Fruit fly (Drosophila melanogaster) whole organism, embryonic: ENCODE results near the gene CG4210.
A peak's percentile ranks its signal among the peaks of the same experiment; 100 is the strongest.

Experiments
- Abd-B ChIP-seq: fragments of 200-800 bp; sonication (Bioruptor generic); optimal IDR thresholded peaks from 2 replicates; lab custom pipeline; 2018; ENCODE audit warnings: missing biosample characterization, mild to moderate bottlenecking, missing genetic modification characterization, moderate library complexity
- BEAF-32 ChIP-seq: fragments of 200-800 bp; sonication (Bioruptor generic); optimal IDR thresholded peaks from 3 replicates; lab custom pipeline; 2017; ENCODE audit warnings: missing biosample characterization, missing genetic modification characterization, mild to moderate bottlenecking, moderate library complexity, missing genetic modification reagents
- CG10267 ChIP-seq: fragments of 200-800 bp; sonication (Bioruptor generic); optimal IDR thresholded peaks from 2 replicates; lab custom pipeline; 2018; ENCODE audit warnings: missing biosample characterization, mild to moderate bottlenecking, missing genetic modification characterization, moderate library complexity
- CG12744 ChIP-seq: fragments of 200-800 bp; sonication (Bioruptor generic); optimal IDR thresholded peaks from 2 replicates; lab custom pipeline; 2016; ENCODE audit warnings: missing biosample characterization, missing genetic modification characterization
- CG13287 ChIP-seq: fragments of 200-800 bp; sonication (Bioruptor generic); IDR thresholded peaks from 2 replicates; pipeline ENCODE4 v1.3.6; 2022; ENCODE audit warnings: missing biosample characterization, missing genetic modification characterization; ENCODE audit not compliant: partially characterized antibody
- CG14965 ChIP-seq: fragments of 200-800 bp; sonication (Bioruptor generic); optimal IDR thresholded peaks from 2 replicates; lab custom pipeline; 2016; ENCODE audit warnings: missing biosample characterization, missing genetic modification characterization, borderline replicate concordance
- CG15073 ChIP-seq: fragments of 200-800 bp; sonication (Bioruptor generic); optimal IDR thresholded peaks from 2 replicates; lab custom pipeline; 2016; ENCODE audit warnings: missing biosample characterization, missing genetic modification characterization
- CG16815 ChIP-seq: fragments of 200-800 bp; sonication (Bioruptor generic); optimal IDR thresholded peaks from 3 replicates; lab custom pipeline; 2017; ENCODE audit warnings: missing biosample characterization, mild to moderate bottlenecking, missing genetic modification characterization
- CG17328 ChIP-seq: fragments of 200-800 bp; sonication (Bioruptor generic); IDR thresholded peaks from 2 replicates; pipeline ENCODE4 v1.3.6; 2022; ENCODE audit warnings: missing biosample characterization, missing genetic modification characterization
- CG17359 ChIP-seq: fragments of 200-800 bp; sonication (Bioruptor generic); optimal IDR thresholded peaks from 3 replicates; lab custom pipeline; 2018; ENCODE audit warnings: missing biosample characterization, mild to moderate bottlenecking, missing genetic modification characterization, moderate library complexity
- CG17802 ChIP-seq: fragments of 200-800 bp; sonication (Bioruptor generic); optimal IDR thresholded peaks from 2 replicates; lab custom pipeline; 2018; ENCODE audit warnings: missing biosample characterization, mild to moderate bottlenecking, missing genetic modification characterization, moderate library complexity
- CG18764 ChIP-seq: fragments of 200-800 bp; sonication (Bioruptor generic); optimal IDR thresholded peaks from 3 replicates; lab custom pipeline; 2016; ENCODE audit warnings: missing biosample characterization, missing genetic modification characterization
- CG2129 ChIP-seq: fragments of 200-800 bp; sonication (Bioruptor generic); IDR thresholded peaks from 2 replicates; pipeline ENCODE4 v1.3.6; 2022; ENCODE audit warnings: missing biosample characterization, missing genetic modification characterization; ENCODE audit not compliant: partially characterized antibody
- CG2202 ChIP-seq: fragments of 200-800 bp; sonication (Bioruptor generic); optimal IDR thresholded peaks from 2 replicates; lab custom pipeline; 2018; ENCODE audit warnings: missing biosample characterization, mild to moderate bottlenecking, missing genetic modification characterization
- CG2678 ChIP-seq: fragments of 200-800 bp; sonication (Bioruptor generic); optimal IDR thresholded peaks from 3 replicates; lab custom pipeline; 2019; ENCODE audit warnings: missing biosample characterization, mild to moderate bottlenecking, missing genetic modification characterization, moderate library complexity
- CG33213 ChIP-seq: fragments of 200-800 bp; sonication (Bioruptor generic); optimal IDR thresholded peaks from 3 replicates; lab custom pipeline; 2016; ENCODE audit warnings: missing biosample characterization, missing genetic modification characterization
- CG3838 ChIP-seq: fragments of 200-800 bp; sonication (Bioruptor generic); optimal IDR thresholded peaks from 3 replicates; lab custom pipeline; 2016; ENCODE audit warnings: missing biosample characterization, missing genetic modification characterization
- CG4730 ChIP-seq: fragments of 200-800 bp; sonication (Bioruptor generic); IDR thresholded peaks from 2 replicates; pipeline ENCODE4 v1.3.6; 2022; ENCODE audit warnings: missing biosample characterization, missing genetic modification characterization
- CG6689 ChIP-seq: fragments of 200-800 bp; sonication (Bioruptor generic); IDR thresholded peaks from 2 replicates; pipeline ENCODE4 v1.3.6; 2022; ENCODE audit warnings: missing biosample characterization, missing genetic modification characterization
- CG7556 ChIP-seq: fragments of 200-800 bp; sonication (Bioruptor generic); optimal IDR thresholded peaks from 2 replicates; lab custom pipeline; 2017; ENCODE audit warnings: missing biosample characterization, mild to moderate bottlenecking, missing genetic modification characterization
- Chrac-16 ChIP-seq: fragments of 200-800 bp; sonication (Bioruptor generic); optimal IDR thresholded peaks from 3 replicates; lab custom pipeline; 2016; ENCODE audit warnings: missing biosample characterization, missing genetic modification characterization
- D19B ChIP-seq: fragments of 200-800 bp; sonication (Bioruptor generic); optimal IDR thresholded peaks from 2 replicates; lab custom pipeline; 2017; ENCODE audit warnings: missing biosample characterization, mild to moderate bottlenecking, missing genetic modification characterization
- Dek ChIP-seq: fragments of 200-800 bp; sonication (Bioruptor generic); optimal IDR thresholded peaks from 3 replicates; lab custom pipeline; 2019; ENCODE audit warnings: missing biosample characterization, mild to moderate bottlenecking, missing genetic modification characterization, moderate library complexity
- Dp ChIP-seq: fragments of 200-800 bp; sonication (Bioruptor generic); optimal IDR thresholded peaks from 2 replicates; lab custom pipeline; 2018; ENCODE audit warnings: missing biosample characterization, mild to moderate bottlenecking, missing genetic modification characterization, moderate library complexity
- H15 ChIP-seq: fragments of 200-800 bp; sonication (Bioruptor generic); IDR thresholded peaks from 3 replicates; pipeline ENCODE4 v1.3.6; 2022; ENCODE audit warnings: missing biosample characterization, missing genetic modification characterization
- H2.0 ChIP-seq: fragments of 200-800 bp; sonication (Bioruptor generic); IDR thresholded peaks from 2 replicates; pipeline ENCODE4 v1.3.6; 2022; ENCODE audit warnings: missing biosample characterization, missing genetic modification characterization
- HHEX ChIP-seq: fragments of 200-800 bp; sonication (Bioruptor generic); optimal IDR thresholded peaks from 3 replicates; lab custom pipeline; 2017; ENCODE audit warnings: missing biosample characterization, mild to moderate bottlenecking, missing genetic modification characterization, missing genetic modification reagents
- HLH3B ChIP-seq: fragments of 200-800 bp; sonication (Bioruptor generic); IDR thresholded peaks from 2 replicates; pipeline ENCODE4 v1.3.6; 2022; ENCODE audit warnings: missing biosample characterization, missing genetic modification characterization
- HmgZ ChIP-seq: fragments of 200-800 bp; sonication (Bioruptor generic); optimal IDR thresholded peaks from 2 replicates; lab custom pipeline; 2018; ENCODE audit warnings: missing biosample characterization, mild to moderate bottlenecking, missing genetic modification characterization
- Lim3 ChIP-seq: fragments of 200-800 bp; sonication (Bioruptor generic); IDR thresholded peaks from 2 replicates; pipeline ENCODE4 v1.3.6; 2022; ENCODE audit warnings: missing biosample characterization, missing genetic modification characterization
- NFAT ChIP-seq: fragments of 200-800 bp; sonication (Bioruptor generic); IDR thresholded peaks from 2 replicates; pipeline ENCODE4 v1.3.6; 2022; ENCODE audit warnings: missing biosample characterization, missing genetic modification characterization
- Scr ChIP-seq: fragments of 200-800 bp; sonication (Bioruptor generic); IDR thresholded peaks from 2 replicates; pipeline ENCODE4 v1.3.6; 2022; ENCODE audit warnings: missing biosample characterization, missing genetic modification characterization; ENCODE audit not compliant: partially characterized antibody
- bab2 ChIP-seq: fragments of 200-800 bp; sonication (Bioruptor generic); optimal IDR thresholded peaks from 2 replicates; lab custom pipeline; 2016; ENCODE audit warnings: missing biosample characterization, missing genetic modification characterization
- chif ChIP-seq, 2 experiments: fragments of 200-800 bp; sonication (Bioruptor generic); optimal IDR thresholded peaks; 3 replicates each; lab custom pipeline; 2016; ENCODE audit warnings: missing biosample characterization in 2 of 2, missing genetic modification characterization in 2 of 2
- corto ChIP-seq: fragments of 200-800 bp; sonication (Bioruptor generic); optimal IDR thresholded peaks from 2 replicates; lab custom pipeline; 2016; ENCODE audit warnings: missing biosample characterization, mild to moderate bottlenecking, missing genetic modification characterization, moderate library complexity
- crc ChIP-seq: fragments of 200-800 bp; sonication (Bioruptor generic); optimal IDR thresholded peaks from 2 replicates; lab custom pipeline; 2016; ENCODE audit warnings: missing biosample characterization, missing genetic modification characterization
- ems ChIP-seq: fragments of 200-800 bp; sonication (Bioruptor generic); optimal IDR thresholded peaks from 3 replicates; lab custom pipeline; 2016; ENCODE audit warnings: missing biosample characterization, missing genetic modification characterization
- ftz-f1 ChIP-seq: fragments of 200-800 bp; sonication (Bioruptor generic); optimal IDR thresholded peaks from 2 replicates; lab custom pipeline; 2016; ENCODE audit warnings: missing biosample characterization, missing genetic modification characterization
- fu2 ChIP-seq: fragments of 200-800 bp; sonication (Bioruptor generic); optimal IDR thresholded peaks from 2 replicates; lab custom pipeline; 2016; ENCODE audit warnings: missing biosample characterization, missing genetic modification characterization
- gem ChIP-seq: fragments of 200-800 bp; sonication (Bioruptor generic); optimal IDR thresholded peaks from 2 replicates; lab custom pipeline; 2019; ENCODE audit warnings: missing biosample characterization, mild to moderate bottlenecking, missing genetic modification characterization, moderate library complexity
- gsb ChIP-seq: fragments of 200-800 bp; sonication (Bioruptor generic); IDR thresholded peaks from 2 replicates; pipeline ENCODE4 v1.3.6; 2022; ENCODE audit warnings: missing biosample characterization, missing genetic modification characterization
- hbn ChIP-seq: fragments of 200-800 bp; sonication (Bioruptor generic); IDR thresholded peaks from 2 replicates; pipeline ENCODE4 v1.3.6; 2022; ENCODE audit warnings: missing biosample characterization, missing genetic modification characterization; ENCODE audit not compliant: partially characterized antibody
- jing ChIP-seq: fragments of 200-800 bp; sonication (Bioruptor generic); optimal IDR thresholded peaks from 2 replicates; lab custom pipeline; 2018; ENCODE audit warnings: missing biosample characterization, mild to moderate bottlenecking, missing genetic modification characterization
- mirr ChIP-seq: fragments of 200-800 bp; sonication (Bioruptor generic); optimal IDR thresholded peaks from 3 replicates; lab custom pipeline; 2018; ENCODE audit warnings: missing biosample characterization, mild to moderate bottlenecking, missing genetic modification characterization
- onecut ChIP-seq: fragments of 200-800 bp; sonication (Bioruptor generic); IDR thresholded peaks from 2 replicates; pipeline ENCODE4 v1.3.6; 2022; ENCODE audit warnings: missing biosample characterization, missing genetic modification characterization
- repo ChIP-seq: fragments of 200-800 bp; sonication (Bioruptor generic); optimal IDR thresholded peaks from 2 replicates; lab custom pipeline; 2016; ENCODE audit warnings: missing biosample characterization, missing genetic modification characterization
- schlank ChIP-seq: fragments of 200-800 bp; sonication (Bioruptor generic); optimal IDR thresholded peaks from 2 replicates; lab custom pipeline; 2018; ENCODE audit warnings: missing biosample characterization, mild to moderate bottlenecking, missing genetic modification characterization
- ssp ChIP-seq: fragments of 200-800 bp; sonication (Bioruptor generic); IDR thresholded peaks from 2 replicates; pipeline ENCODE4 v1.3.6; 2022; ENCODE audit warnings: missing biosample characterization, missing genetic modification characterization
- stc ChIP-seq: fragments of 200-800 bp; sonication (Bioruptor generic); IDR thresholded peaks from 2 replicates; pipeline ENCODE4 v1.3.6; 2022; ENCODE audit warnings: missing biosample characterization, missing genetic modification characterization
- zfh2 ChIP-seq: fragments of 200-800 bp; sonication (Bioruptor generic); optimal IDR thresholded peaks from 2 replicates; lab custom pipeline; 2016; ENCODE audit warnings: missing biosample characterization, missing genetic modification characterization

CG4210 gene

dm6 chr3R:15229329-15229876, 15.6 kb downstream of the CG4210 start, which contains the start of the genes Art3 and mRpS10 (continued):
- TF ChIP-seq CG16815 = peak; percentile 100
- peak; percentile 100 for TF ChIP-seq schlank (tag; lab: Kevin White, UChicago)
- TF ChIP-seq Scr (GFP tag; lab: Robert Waterston, UW) = peak; percentile 40
- peak; percentile 99 for TF ChIP-seq Lim3 (GFP tag; lab: Robert Waterston, UW)
- peak; percentile 52 for TF ChIP-seq BEAF-32 (GFP tag; lab: Kevin White, UChicago)
- peak; percentile 100 for TF ChIP-seq CG2202 (tag; lab: Kevin White, UChicago)
- TF ChIP-seq CG2129 (GFP tag; lab: Robert Waterston, UW) = no peak
- peak; percentile 100 for TF ChIP-seq ems (GFP tag; lab: Kevin White, UChicago)
- TF ChIP-seq CG3838 (GFP tag; lab: Kevin White, UChicago) = peak; percentile 99
- peak; percentile 100 for TF ChIP-seq mirr (GFP tag; lab: Kevin White, UChicago)
- peak; percentile 47 for TF ChIP-seq hbn (GFP tag; lab: Robert Waterston, UW)
- peak; percentile 100 for TF ChIP-seq stc (GFP tag; lab: Robert Waterston, UW)
- TF ChIP-seq bab2 (GFP tag; lab: Kevin White, UChicago) = peak; percentile 100
- TF ChIP-seq CG33213 (GFP tag; lab: Kevin White, UChicago) = peak; percentile 100
- peak; percentile 100 for TF ChIP-seq CG18764 (GFP tag; lab: Kevin White, UChicago)
- peak; percentile 100 for TF ChIP-seq Dek (tag; lab: Kevin White, UChicago)
- TF ChIP-seq ssp = peak; percentile 97
- peak; percentile 100 for TF ChIP-seq CG10267 (tag; lab: Kevin White, UChicago)
- TF ChIP-seq NFAT (GFP tag; lab: Robert Waterston, UW) = peak; percentile 100
- TF ChIP-seq zfh2 (GFP tag; lab: Kevin White, UChicago) = peak; percentile 100
- TF ChIP-seq gsb = peak; percentile 100
- peak; percentile 96 for TF ChIP-seq CG17802
- TF ChIP-seq D19B (GFP tag; lab: Kevin White, UChicago) = peak; percentile 100
- TF ChIP-seq CG6689 (GFP tag; lab: Robert Waterston, UW) = peak; percentile 100
- TF ChIP-seq Chrac-16 = peak; percentile 100
- TF ChIP-seq CG17359 = peak; percentile 100
- peak; percentile 100 for TF ChIP-seq repo (GFP tag; lab: Kevin White, UChicago)
- peak; percentile 45; the same call in 1 of the 2 replicates for TF ChIP-seq CG13287 (GFP tag; lab: Robert Waterston, UW)
- TF ChIP-seq CG17328 (GFP tag; lab: Robert Waterston, UW) = peak; percentile 100
- TF ChIP-seq chif (GFP tag; optimal IDR thresholded peaks at IDR 0.05; lab: Kevin White, UChicago) = peak; percentile 100
- peak; percentile 100 for TF ChIP-seq gem (tag; lab: Kevin White, UChicago)
- peak; percentile 100 for TF ChIP-seq HLH3B (GFP tag; lab: Robert Waterston, UW)
- TF ChIP-seq onecut (GFP tag; lab: Robert Waterston, UW) = peak; percentile 99
- peak; percentile 100 for TF ChIP-seq CG2678 (tag; lab: Kevin White, UChicago)
- peak; percentile 100 for TF ChIP-seq fu2 (GFP tag; lab: Kevin White, UChicago)
- peak; percentile 100 for TF ChIP-seq CG4730 (GFP tag; lab: Robert Waterston, UW)
- TF ChIP-seq CG12744 (GFP tag; lab: Kevin White, UChicago) = peak; percentile 100
- TF ChIP-seq Abd-B (GFP tag; lab: Kevin White, UChicago) = peak; percentile 100
- TF ChIP-seq H15 (GFP tag; lab: Robert Waterston, UW) = peak; percentile 100
- TF ChIP-seq HHEX (GFP tag; lab: Kevin White, UChicago) = peak; percentile 100
- TF ChIP-seq ftz-f1 (GFP tag; lab: Kevin White, UChicago) = peak; percentile 94
- peak; percentile 100 for TF ChIP-seq jing (GFP tag; lab: Kevin White, UChicago)
- peak; percentile 99 for TF ChIP-seq crc (GFP tag; lab: Kevin White, UChicago)
- peak; percentile 68 for TF ChIP-seq Dp (GFP tag; lab: Kevin White, UChicago)
- TF ChIP-seq CG7556 (GFP tag; lab: Kevin White, UChicago) = peak; percentile 100
- TF ChIP-seq CG15073 (GFP tag; lab: Kevin White, UChicago) = peak; percentile 96
- peak; percentile 100 for TF ChIP-seq H2.0 (GFP tag; lab: Robert Waterston, UW)
- no peak for TF ChIP-seq corto (GFP tag; lab: Kevin White, UChicago)
- TF ChIP-seq HmgZ (tag; lab: Kevin White, UChicago) = peak; percentile 100
- peak; percentile 94 for TF ChIP-seq CG14965
